Worm (Caenorhabditis elegans): ENCODE results near the gene F44D12.8.

Gene F44D12.8

DNA sequence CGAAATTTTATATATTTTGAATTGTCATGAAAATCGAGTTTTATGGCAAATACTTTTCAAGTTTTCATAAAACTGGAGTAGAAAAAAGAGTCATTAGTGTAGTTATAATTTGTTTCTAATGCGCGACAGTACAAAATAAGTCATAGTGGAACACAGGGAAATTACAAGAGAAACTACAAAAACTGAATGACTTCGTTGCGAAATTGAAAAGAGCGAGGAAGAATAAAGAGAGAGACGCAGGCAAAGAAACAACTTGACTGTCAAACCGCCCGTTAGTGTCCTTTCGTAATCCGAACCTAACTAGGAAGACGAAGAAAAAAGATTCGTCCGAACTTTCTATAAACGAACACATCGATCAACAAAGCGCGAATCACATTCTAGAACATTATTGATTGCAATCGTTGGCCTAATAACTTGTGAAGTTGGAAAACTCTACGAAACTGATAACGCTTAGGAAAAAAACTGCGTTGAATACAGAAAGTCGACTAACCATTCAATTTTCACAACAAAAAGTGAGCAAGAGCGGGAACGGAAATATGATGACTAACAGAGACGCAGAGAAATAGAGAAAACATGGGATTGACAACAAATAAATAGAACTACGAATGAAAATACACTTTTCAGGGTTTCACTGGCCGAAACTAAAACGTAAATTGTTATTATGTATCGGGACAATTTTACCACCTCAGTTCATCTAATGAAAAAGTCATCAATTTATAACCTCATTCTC lies 29.5 kb upstream of the F44D12.8 start (continued):
- peak; percentile 88 for TF ChIP-seq aha-1 (tag)
- no peak for TF ChIP-seq set-16 (GFP tag; IDR thresholded peaks at IDR 0.05)

DNA sequence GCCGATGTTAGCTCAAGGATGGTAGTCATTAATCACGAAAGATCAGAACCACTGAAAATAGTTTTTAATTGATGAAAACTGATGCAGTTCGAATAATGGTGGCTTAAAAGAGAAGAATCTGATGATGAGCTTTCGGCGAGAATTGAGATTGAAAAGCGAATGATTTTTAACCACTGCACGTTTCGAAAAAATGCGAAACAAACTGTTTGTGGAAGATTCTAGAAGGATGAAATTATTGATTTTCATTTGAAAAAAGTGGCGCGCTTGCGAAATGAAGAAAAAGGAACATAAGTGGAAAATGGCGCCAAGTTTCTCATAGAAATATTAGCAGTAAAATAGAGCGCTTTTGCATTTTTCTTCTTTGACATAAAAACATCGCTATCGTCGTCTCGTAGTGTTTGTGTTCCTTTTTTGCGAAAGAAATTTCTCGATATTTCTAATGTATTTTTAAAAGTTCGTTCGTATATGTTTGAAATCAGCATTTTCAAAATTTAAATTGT lies 28.1 kb upstream of the F44D12.8 start, which contains the start of gene uba-1:
uba-1 (minus strand) TSS at position 51 of the 500 bp plus-strand sequence.
- no peak for TF ChIP-seq set-16 (GFP tag; IDR thresholded peaks at IDR 0.05)
- TF ChIP-seq Y5F2A.4 (GFP tag; optimal IDR thresholded peaks at IDR 0.05) = no peak
- peak; percentile 75 for TF ChIP-seq T26A8.4 (GFP tag; IDR thresholded peaks at IDR 0.05)
- 0 out of 2 replicates have a peak, but pooled peaks have one; percentile 41 for TF ChIP-seq nhr-42 (GFP tag; IDR thresholded peaks at IDR 0.05)
- 0 out of 2 replicates have a peak, but pooled peaks have one; percentile 43 for TF ChIP-seq snpc-1.2 (GFP tag; IDR thresholded peaks at IDR 0.05)
- peak in 1 of 2 experiments; percentile 45 for TF ChIP-seq daf-16 (GFP tag; optimal IDR thresholded peaks at IDR 0.05)
- TF ChIP-seq daf-16 (tag; optimal IDR thresholded peaks at IDR 0.05) = peak; percentile 65
- 0 out of 4 replicates have a peak, but pooled peaks of 1 of the 2 experiments have one; percentile 27 for TF ChIP-seq madf-5 (GFP tag; IDR thresholded peaks at IDR 0.05)
- peak; percentile 36 for TF ChIP-seq nhr-25 (tag; optimal IDR thresholded peaks at IDR 0.05; ENCODE audit: borderline replicate concordance, insufficient read depth)
- TF ChIP-seq ztf-7 (tag; optimal IDR thresholded peaks at IDR 0.05) = no peak
- no peak for TF ChIP-seq zip-11 (GFP tag; IDR thresholded peaks at IDR 0.05)
- TF ChIP-seq Y75B8A.6 (GFP tag; IDR thresholded peaks at IDR 0.05) = 0 out of 2 replicates have a peak, but pooled peaks have one; percentile 40
- TF ChIP-seq hlh-11 (tag; optimal IDR thresholded peaks at IDR 0.05) = peak; percentile 13
- TF ChIP-seq mep-1 (tag; optimal IDR thresholded peaks at IDR 0.05) = peak; percentile 80
- TF ChIP-seq Y105C5A.15 (GFP tag; IDR thresholded peaks at IDR 0.05) = 0 out of 2 replicates have a peak, but pooled peaks have one; percentile 18
- TF ChIP-seq spr-1 (tag; optimal IDR thresholded peaks at IDR 0.05) = peak; percentile 13
- TF ChIP-seq unc-130 (GFP tag; optimal IDR thresholded peaks at IDR 0.05) = peak; percentile 51
- no peak for TF ChIP-seq lin-1 (GFP tag; IDR thresholded peaks at IDR 0.05)
- 0 out of 2 replicates have a peak, but pooled peaks have one; percentile 19 for TF ChIP-seq egl-43 (GFP tag; IDR thresholded peaks at IDR 0.05)
- peak; percentile 92 for TF ChIP-seq zfp-3 (GFP tag; conservative IDR thresholded peaks at IDR 0.05)
- TF ChIP-seq dmd-6 (GFP tag; IDR thresholded peaks at IDR 0.05) = peak; percentile 21; the same call in 1 of the 2 replicates
- peak; percentile 9 for TF ChIP-seq hlh-30 (tag; optimal IDR thresholded peaks at IDR 0.05; ENCODE audit: insufficient read depth)
- TF ChIP-seq daf-19 (GFP tag; conservative IDR thresholded peaks at IDR 0.05) = peak; percentile 73; the same call in 1 of the 2 replicates
- 0 out of 2 replicates have a peak, but pooled peaks have one; percentile 14 for TF ChIP-seq ctbp-1 (GFP tag; IDR thresholded peaks at IDR 0.05)
- no peak for TF ChIP-seq mdt-29 (GFP tag; IDR thresholded peaks at IDR 0.05)
- peak; percentile 4 for TF ChIP-seq duxl-1 (tag; optimal IDR thresholded peaks at IDR 0.05; ENCODE audit: poor library complexity)
- peak; percentile 52 for TF ChIP-seq dpl-1 (GFP tag; optimal IDR thresholded peaks at IDR 0.05)
- peak; percentile 87 for TF ChIP-seq dve-1 (tag; optimal IDR thresholded peaks at IDR 0.05; ENCODE audit: insufficient read depth)
- TF ChIP-seq nhr-102 (tag; optimal IDR thresholded peaks at IDR 0.05) = peak; percentile 77
- TF ChIP-seq cey-2 (tag; optimal IDR thresholded peaks at IDR 0.05; ENCODE audit: borderline replicate concordance, insufficient read depth) = no peak
- TF ChIP-seq T20F7.1 (GFP tag; optimal IDR thresholded peaks at IDR 0.05) = peak; percentile 78
- peak; percentile 77 for TF ChIP-seq ama-1 (optimal IDR thresholded peaks at IDR 0.05)
- 0 out of 2 replicates have a peak, but pooled peaks have one; percentile 24 for TF ChIP-seq ceh-20 (GFP tag; IDR thresholded peaks at IDR 0.05)
- peak; percentile 19 for TF ChIP-seq nhr-28 (tag; optimal IDR thresholded peaks at IDR 0.05)
- TF ChIP-seq rbr-2 (tag; optimal IDR thresholded peaks at IDR 0.05) = peak; percentile 56
- TF ChIP-seq nhr-48 (tag; optimal IDR thresholded peaks at IDR 0.05) = peak; percentile 53
- peak; percentile 28; the same call in 1 of the 2 replicates for TF ChIP-seq hmg-1.1 (GFP tag; IDR thresholded peaks at IDR 0.05)
- peak; percentile 81 for TF ChIP-seq lin-38 (GFP tag; IDR thresholded peaks at IDR 0.05)
- TF ChIP-seq ZK337.2 (GFP tag; IDR thresholded peaks at IDR 0.05) = no peak
- peak; percentile 61 for TF ChIP-seq zip-2 (tag; optimal IDR thresholded peaks at IDR 0.05)
- peak; percentile 57 for TF ChIP-seq mes-2 (tag; optimal IDR thresholded peaks at IDR 0.05; ENCODE audit: poor library complexity, severe bottlenecking)
- peak; percentile 19 for TF ChIP-seq nhr-77 (tag; optimal IDR thresholded peaks at IDR 0.05)
- no peak for TF ChIP-seq nhr-11 (tag; optimal IDR thresholded peaks at IDR 0.05)
